Fruit fly (Drosophila melanogaster): ENCODE data around the gene fd3F.

Gene fd3F

dm6 chrX:3774277-3774676 is 27.8 kb upstream of the fd3F start (continued):
- TF ChIP-seq CG4820 (GFP tag; optimal IDR thresholded peaks at IDR 0.05) = peak; percentile 75
- TF ChIP-seq klu (GFP tag; IDR thresholded peaks at IDR 0.05) = peak; percentile 83
- peak in 1 of 2 experiments; percentile 79 for TF ChIP-seq bsh (GFP tag; optimal IDR thresholded peaks at IDR 0.05)
- peak; percentile 83 for TF ChIP-seq repo (GFP tag; optimal IDR thresholded peaks at IDR 0.05)
- TF ChIP-seq CG3281 (GFP tag; optimal IDR thresholded peaks at IDR 0.05) = peak; percentile 95
- TF ChIP-seq da (GFP tag; optimal IDR thresholded peaks at IDR 0.05) = peak; percentile 55
- TF ChIP-seq CG4424 (GFP tag; optimal IDR thresholded peaks at IDR 0.05) = peak; percentile 81
- TF ChIP-seq CG2199 (GFP tag; IDR thresholded peaks at IDR 0.05) = peak; percentile 71; the same call in 1 of the 3 replicates
- TF ChIP-seq chinmo (GFP tag; IDR thresholded peaks at IDR 0.05; ENCODE audit: partially characterized antibody) = no peak
- peak; percentile 90 for TF ChIP-seq zfh2 (GFP tag; optimal IDR thresholded peaks at IDR 0.05)
- peak; percentile 72 for TF ChIP-seq gcm2 (GFP tag; optimal IDR thresholded peaks at IDR 0.05)
- TF ChIP-seq Atf6 (GFP tag; IDR thresholded peaks at IDR 0.05) = peak; percentile 96
- TF ChIP-seq sug (tag; optimal IDR thresholded peaks at IDR 0.05) = peak; percentile 91
- TF ChIP-seq CG11504 (tag; optimal IDR thresholded peaks at IDR 0.05) = peak; percentile 92
- peak; percentile 96 for TF ChIP-seq NFAT (GFP tag; IDR thresholded peaks at IDR 0.05)
- TF ChIP-seq CkIIα-i1 (GFP tag; IDR thresholded peaks at IDR 0.05) = peak; percentile 42; the same call in 1 of the 2 replicates
- TF ChIP-seq CG6272 (GFP tag; IDR thresholded peaks at IDR 0.05) = peak; percentile 87
- TF ChIP-seq sens-2 (GFP tag; IDR thresholded peaks at IDR 0.05) = 0 out of 2 replicates have a peak, but pooled peaks have one; percentile 47
- peak; percentile 92 for TF ChIP-seq CG30403 (GFP tag; optimal IDR thresholded peaks at IDR 0.05)
- peak; percentile 87 for TF ChIP-seq CG12744 (GFP tag; optimal IDR thresholded peaks at IDR 0.05)
- TF ChIP-seq Ets65A (GFP tag) = peak; percentile 96
- TF ChIP-seq zen2 (GFP tag; IDR thresholded peaks at IDR 0.05; ENCODE audit: partially characterized antibody) = no peak
- peak; percentile 97 for TF ChIP-seq CG18599 (GFP tag; optimal IDR thresholded peaks at IDR 0.05)
- peak; percentile 83 for TF ChIP-seq emc (GFP tag; optimal IDR thresholded peaks at IDR 0.05)
- peak; percentile 64 for TF ChIP-seq CG8281 (tag; optimal IDR thresholded peaks at IDR 0.05)
- peak; percentile 68 for TF ChIP-seq cato (GFP tag; optimal IDR thresholded peaks at IDR 0.05; ENCODE audit: borderline replicate concordance)
- TF ChIP-seq Jarid2 (GFP tag; optimal IDR thresholded peaks at IDR 0.05) = peak; percentile 56
- peak; percentile 85 for TF ChIP-seq Atf-2 (GFP tag; optimal IDR thresholded peaks at IDR 0.05)
- peak; percentile 92 for TF ChIP-seq Ptx1 (GFP tag; IDR thresholded peaks at IDR 0.05)
- TF ChIP-seq Spps (tag; optimal IDR thresholded peaks at IDR 0.05) = peak; percentile 41
- peak; percentile 96 for TF ChIP-seq CG15269 (tag; optimal IDR thresholded peaks at IDR 0.05)
- no peak for TF ChIP-seq Sin3A (optimal IDR thresholded peaks at IDR 0.05)
- no peak for TF ChIP-seq Opbp (GFP tag; IDR thresholded peaks at IDR 0.05; ENCODE audit: partially characterized antibody)
- 0 out of 3 replicates have a peak, but pooled peaks have one; percentile 13 for TF ChIP-seq Optix (GFP tag; IDR thresholded peaks at IDR 0.05)
- peak; percentile 92 for TF ChIP-seq cas (GFP tag; IDR thresholded peaks at IDR 0.05)
- peak; percentile 75 for TF ChIP-seq Hmx (GFP tag; optimal IDR thresholded peaks at IDR 0.05)
- peak; percentile 89 for TF ChIP-seq zfh1 (GFP tag; IDR thresholded peaks at IDR 0.05)
- peak; percentile 70 for TF ChIP-seq vfl (GFP tag; optimal IDR thresholded peaks at IDR 0.05)
- peak; percentile 93 for TF ChIP-seq CG4730 (GFP tag; IDR thresholded peaks at IDR 0.05)
- TF ChIP-seq tup (GFP tag; optimal IDR thresholded peaks at IDR 0.05) = no peak
- TF ChIP-seq CG6791 (GFP tag; IDR thresholded peaks at IDR 0.05; ENCODE audit: partially characterized antibody) = no peak
- peak; percentile 85 for TF ChIP-seq kay (GFP tag; optimal IDR thresholded peaks at IDR 0.05)
- TF ChIP-seq CG8765 (GFP tag; IDR thresholded peaks at IDR 0.05) = peak; percentile 82
- no peak for TF ChIP-seq TFAM (GFP tag; optimal IDR thresholded peaks at IDR 0.05)
- peak; percentile 83 for TF ChIP-seq sd (tag; optimal IDR thresholded peaks at IDR 0.05)
- peak; percentile 91 for TF ChIP-seq CG9215 (GFP tag; IDR thresholded peaks at IDR 0.05)
- TF ChIP-seq bbx (GFP tag; IDR thresholded peaks at IDR 0.05; ENCODE audit: partially characterized antibody) = no peak
- peak; percentile 95 for TF ChIP-seq HmgZ (tag; optimal IDR thresholded peaks at IDR 0.05)
- peak; percentile 87 for TF ChIP-seq CG17361 (GFP tag; IDR thresholded peaks at IDR 0.05)
- peak; percentile 55 for TF ChIP-seq gsb-n (tag; optimal IDR thresholded peaks at IDR 0.05)
- peak; percentile 90 for TF ChIP-seq HLH54F (GFP tag; optimal IDR thresholded peaks at IDR 0.05)

Measured in whole organism, embryonic.